Worm (Caenorhabditis elegans): ENCODE results near the gene F38B7.11.

F38B7.11 gene

ce11 chrV:11554260-11554659 is 7.4 kb downstream of the F38B7.11 start, which contains the start of gene duo-1:
Gene duo-1, plus strand, starts transcription at chrV:11554630.
- TF ChIP-seq Y95B8A.8 (GFP tag; IDR thresholded peaks at IDR 0.05) (no peak), madf-8 (GFP tag; conservative IDR thresholded peaks at IDR 0.05) (peak; percentile 88), T26A5.8 (tag; optimal IDR thresholded peaks at IDR 0.05) (no peak), ztf-3 (GFP tag; optimal IDR thresholded peaks at IDR 0.05) (no peak), repo-1 (tag; optimal IDR thresholded peaks at IDR 0.05) (no peak), somi-1 (GFP tag; optimal IDR thresholded peaks at IDR 0.05) (no peak), lsl-1 (GFP tag; optimal IDR thresholded peaks at IDR 0.05) (peak; percentile 80), sptf-2 (GFP tag; optimal IDR thresholded peaks at IDR 0.05) (no peak), chd-7 (tag; optimal IDR thresholded peaks at IDR 0.05) (no peak), F55B11.4 (tag; optimal IDR thresholded peaks at IDR 0.05; ENCODE audit: borderline replicate concordance, insufficient read depth) (no peak), lin-35 (GFP tag; optimal IDR thresholded peaks at IDR 0.05) (peak in 1 of 3 experiments; percentile 41), attf-5 (GFP tag; optimal IDR thresholded peaks at IDR 0.05) (no peak), rcor-1 (GFP tag; IDR thresholded peaks at IDR 0.05) (peak; percentile 72), hmg-20 (GFP tag; IDR thresholded peaks at IDR 0.05) (no peak), lin-54 (GFP tag; optimal IDR thresholded peaks at IDR 0.05) (peak; percentile 57), ztf-28 (GFP tag; IDR thresholded peaks at IDR 0.05) (no peak), egl-18 (GFP tag; IDR thresholded peaks at IDR 0.05) (no peak), efl-1 (GFP tag; optimal IDR thresholded peaks at IDR 0.05) (peak; percentile 95), mel-28 (tag; optimal IDR thresholded peaks at IDR 0.05; ENCODE audit: borderline replicate concordance) (no peak), snpc-4 (GFP tag; optimal IDR thresholded peaks at IDR 0.05) (no peak), snpc-4 (tag; optimal IDR thresholded peaks at IDR 0.05) (peak in 1 of 4 experiments; percentile 49), Y53G8AR.9 (GFP tag; conservative IDR thresholded peaks at IDR 0.05) (no peak), snpc-1.1 (tag; optimal IDR thresholded peaks at IDR 0.05; ENCODE audit: insufficient read depth) (no peak), Y79H2A.3 (GFP tag; conservative IDR thresholded peaks at IDR 0.05) (no peak), xnd-1 (tag; optimal IDR thresholded peaks at IDR 0.05) (peak; percentile 86), ekl-4 (GFP tag; IDR thresholded peaks at IDR 0.05) (0 out of 2 replicates have a peak, but pooled peaks have one; percentile 51), madf-6 (GFP tag; IDR thresholded peaks at IDR 0.05) (peak; percentile 95), ceh-91 (GFP tag; IDR thresholded peaks at IDR 0.05) (peak; percentile 79), ceh-100 (GFP tag; IDR thresholded peaks at IDR 0.05) (no peak), dpl-1 (GFP tag; optimal IDR thresholded peaks at IDR 0.05) (peak; percentile 82), snpc-3.4 (tag; optimal IDR thresholded peaks at IDR 0.05) (peak; percentile 49), aptf-3 (GFP tag; IDR thresholded peaks at IDR 0.05) (no peak), unc-130 (GFP tag; optimal IDR thresholded peaks at IDR 0.05) (peak; percentile 60), him-1 (tag; optimal IDR thresholded peaks at IDR 0.05) (peak; percentile 39), ceh-40 (GFP tag; IDR thresholded peaks at IDR 0.05) (no peak), F33H1.4 (GFP tag; IDR thresholded peaks at IDR 0.05) (peak; percentile 66), hmg-1.2 (GFP tag; IDR thresholded peaks at IDR 0.05) (peak; percentile 28; the same call in 1 of the 2 replicates), Y53F4B.3 (GFP tag; IDR thresholded peaks at IDR 0.05) (no peak), dox-1 (GFP tag; IDR thresholded peaks at IDR 0.05) (peak; percentile 55), D2030.7 (GFP tag; IDR thresholded peaks at IDR 0.05) (peak; percentile 64), nhr-80 (tag; optimal IDR thresholded peaks at IDR 0.05) (no peak), ccch-3 (GFP tag; optimal IDR thresholded peaks at IDR 0.05) (no peak), C06A6.2 (GFP tag; conservative IDR thresholded peaks at IDR 0.05) (no peak)

Measured in whole organism, young adult.